Worm (Caenorhabditis elegans): Measurements from ENCODE around the gene nhr-105.

Gene nhr-105

DNA sequence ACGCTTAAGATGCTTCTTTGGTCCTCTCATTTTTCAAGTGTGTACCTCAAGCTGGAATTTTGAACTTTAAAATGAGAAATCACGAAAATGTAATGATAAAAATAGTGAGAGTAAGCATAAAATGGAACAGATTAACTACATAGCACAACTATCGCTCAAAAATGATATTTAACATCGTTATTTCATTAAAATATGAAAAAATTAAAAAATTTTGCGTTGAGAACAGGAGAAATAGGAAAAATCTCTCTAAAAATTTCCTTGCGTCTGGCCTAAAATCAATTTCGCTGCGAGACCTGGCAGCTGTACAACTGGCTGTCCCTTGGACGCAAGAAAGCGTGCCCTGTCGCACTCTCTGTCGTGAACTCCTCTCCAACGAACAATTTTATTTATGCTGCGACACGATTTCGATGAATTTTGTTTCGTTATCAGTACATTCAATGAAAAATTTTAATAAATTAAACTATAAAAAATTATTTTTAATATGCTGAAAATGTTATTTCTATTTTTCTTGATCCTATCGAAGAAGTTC is 34.7 kb downstream of the nhr-105 start, which contains the start of gene rps-4 (continued):
- TF ChIP-seq dve-1 (tag; optimal IDR thresholded peaks at IDR 0.05) (peak; percentile 26), C08G9.2 (tag; optimal IDR thresholded peaks at IDR 0.05) (no peak), F13H6.1 (tag; optimal IDR thresholded peaks at IDR 0.05) (no peak), ceh-48 (tag; optimal IDR thresholded peaks at IDR 0.05) (peak; percentile 13), rnt-1 (tag; optimal IDR thresholded peaks at IDR 0.05) (no peak), pha-2 (tag; optimal IDR thresholded peaks at IDR 0.05) (peak; percentile 23), elt-2 (tag; optimal IDR thresholded peaks at IDR 0.05) (peak; percentile 67), unc-3 (GFP tag; conservative IDR thresholded peaks at IDR 0.05) (no peak), unc-3 (tag; optimal IDR thresholded peaks at IDR 0.05) (no peak), ceh-6 (GFP tag; optimal IDR thresholded peaks at IDR 0.05) (no peak), pax-1 (tag; optimal IDR thresholded peaks at IDR 0.05) (no peak), hlh-15 (tag; optimal IDR thresholded peaks at IDR 0.05) (no peak), mec-3 (tag; optimal IDR thresholded peaks at IDR 0.05; ENCODE audit: borderline replicate concordance) (no peak), Y22D7AL.16 (tag; optimal IDR thresholded peaks at IDR 0.05) (peak; percentile 47), ceh-9 (tag; optimal IDR thresholded peaks at IDR 0.05) (no peak), fkh-10 (GFP tag; optimal IDR thresholded peaks at IDR 0.05) (no peak), unc-42 (tag; optimal IDR thresholded peaks at IDR 0.05) (peak; percentile 31), ama-1 (optimal IDR thresholded peaks at IDR 0.05) (no peak), nhr-11 (tag; optimal IDR thresholded peaks at IDR 0.05) (no peak), ceh-2 (tag; optimal IDR thresholded peaks at IDR 0.05) (no peak), pros-1 (tag; optimal IDR thresholded peaks at IDR 0.05) (no peak), ceh-24 (tag; optimal IDR thresholded peaks at IDR 0.05) (no peak), odd-2 (tag; optimal IDR thresholded peaks at IDR 0.05) (no peak), ttx-3 (tag; optimal IDR thresholded peaks at IDR 0.05) (no peak), ceh-34 (tag; optimal IDR thresholded peaks at IDR 0.05) (peak; percentile 25), gmeb-2 (tag; optimal IDR thresholded peaks at IDR 0.05) (no peak), hlh-6 (tag; optimal IDR thresholded peaks at IDR 0.05) (no peak), eyg-1 (tag; optimal IDR thresholded peaks at IDR 0.05) (no peak), dmd-4 (tag; optimal IDR thresholded peaks at IDR 0.05; ENCODE audit: borderline replicate concordance) (no peak), pat-9 (tag; optimal IDR thresholded peaks at IDR 0.05) (no peak), fkh-6 (tag; optimal IDR thresholded peaks at IDR 0.05) (no peak), tbx-2 (tag; optimal IDR thresholded peaks at IDR 0.05) (no peak), hlh-13 (GFP tag; optimal IDR thresholded peaks at IDR 0.05) (no peak), ets-4 (tag; optimal IDR thresholded peaks at IDR 0.05) (no peak), ceh-22 (tag; optimal IDR thresholded peaks at IDR 0.05) (no peak), npax-4 (tag; optimal IDR thresholded peaks at IDR 0.05) (no peak), K02D7.2 (tag; optimal IDR thresholded peaks at IDR 0.05) (no peak)

DNA sequence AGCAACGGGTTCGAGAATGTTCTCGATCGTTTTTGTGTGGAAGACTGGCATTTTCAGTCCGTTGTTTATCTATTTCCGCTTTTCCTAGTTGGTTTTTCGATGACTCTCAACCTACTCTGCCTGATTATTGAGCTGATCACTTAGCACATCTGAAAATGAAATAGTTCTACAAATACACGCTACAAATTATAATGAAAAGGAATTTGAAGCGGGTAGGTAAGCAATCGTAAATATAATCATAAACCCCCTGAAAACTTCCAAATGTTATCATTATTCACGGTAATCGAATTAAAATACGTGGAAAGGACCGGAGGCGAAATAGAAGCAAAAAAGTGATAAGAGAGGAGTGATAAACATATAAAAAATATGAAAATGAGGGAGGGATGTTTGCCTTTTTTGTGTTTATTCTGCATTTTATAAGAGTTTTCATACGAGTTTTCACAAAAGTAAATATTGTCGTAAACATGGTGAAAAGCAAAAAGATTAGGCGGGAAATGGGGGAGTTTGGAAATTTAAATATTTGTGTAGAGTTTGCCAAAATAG is 44.3 kb downstream of the nhr-105 start, which contains the start of gene deb-1:
deb-1 (minus strand) TSS at position 51 of the 543 bp plus-strand sequence.
- no peak for TF ChIP-seq pqm-1 (tag; optimal IDR thresholded peaks at IDR 0.05)
- peak; percentile 8 for TF ChIP-seq elt-2 (tag; optimal IDR thresholded peaks at IDR 0.05)

DNA sequence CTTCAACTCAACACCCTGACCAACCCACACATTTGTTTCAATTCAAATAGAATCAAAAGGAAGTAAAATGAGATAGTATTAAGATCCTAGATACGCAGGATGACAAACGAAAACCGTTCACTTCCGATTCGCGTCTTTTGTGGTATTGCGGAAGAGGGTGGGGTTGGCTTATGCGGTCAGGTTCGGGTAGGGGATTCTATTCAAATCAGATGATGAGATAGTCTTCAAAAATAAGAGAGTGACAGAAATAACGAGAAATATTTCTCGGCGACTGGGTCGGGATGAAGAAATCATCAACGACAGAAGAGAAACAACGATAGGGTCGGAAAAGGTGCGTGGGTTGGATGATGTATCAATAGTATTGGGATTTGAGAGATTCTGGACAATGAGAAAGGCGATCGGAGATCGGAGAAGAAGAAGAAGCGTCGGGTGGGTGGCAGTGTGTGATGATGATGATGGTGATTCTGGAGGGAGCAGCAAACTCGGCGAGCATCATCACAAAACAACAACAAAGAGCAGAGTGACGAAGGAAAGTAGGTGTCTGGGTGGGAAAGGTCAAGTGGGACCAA is 45.5 kb downstream of the nhr-105 start:
- TF ChIP-seq gmeb-2 (tag; optimal IDR thresholded peaks at IDR 0.05) = no peak
- no peak for TF ChIP-seq F13H6.1 (tag; optimal IDR thresholded peaks at IDR 0.05)
- peak; percentile 5 for TF ChIP-seq C08G9.2 (tag; optimal IDR thresholded peaks at IDR 0.05)
- no peak for TF ChIP-seq K09A11.1 (tag; optimal IDR thresholded peaks at IDR 0.05; ENCODE audit: insufficient read depth)
- no peak for TF ChIP-seq eyg-1 (tag; optimal IDR thresholded peaks at IDR 0.05)
- TF ChIP-seq ceh-24 (tag; optimal IDR thresholded peaks at IDR 0.05) = no peak
- peak; percentile 75 for TF ChIP-seq rnt-1 (tag; optimal IDR thresholded peaks at IDR 0.05)
- peak; percentile 34 for TF ChIP-seq ref-2 (tag; optimal IDR thresholded peaks at IDR 0.05)
- TF ChIP-seq ceh-19 (GFP tag; optimal IDR thresholded peaks at IDR 0.05) = no peak
- no peak for TF ChIP-seq dve-1 (tag; optimal IDR thresholded peaks at IDR 0.05)
- no peak for TF ChIP-seq tbx-2 (tag; optimal IDR thresholded peaks at IDR 0.05)
- TF ChIP-seq ztf-16 (tag; optimal IDR thresholded peaks at IDR 0.05) = no peak
- TF ChIP-seq nfya-1 (tag; optimal IDR thresholded peaks at IDR 0.05) = peak; percentile 31
- no peak for TF ChIP-seq sdc-2 (tag; optimal IDR thresholded peaks at IDR 0.05)
- TF ChIP-seq lim-6 (tag; optimal IDR thresholded peaks at IDR 0.05) = no peak
- no peak for TF ChIP-seq fkh-6 (tag; optimal IDR thresholded peaks at IDR 0.05)
- TF ChIP-seq pag-3 (tag; optimal IDR thresholded peaks at IDR 0.05; ENCODE audit: borderline replicate concordance) = no peak
- no peak for TF ChIP-seq npax-4 (tag; optimal IDR thresholded peaks at IDR 0.05)
- TF ChIP-seq fax-1 (tag; optimal IDR thresholded peaks at IDR 0.05) = no peak
- TF ChIP-seq hlh-30 (tag; optimal IDR thresholded peaks at IDR 0.05; ENCODE audit: insufficient read depth) = no peak
- no peak for TF ChIP-seq pha-4 (tag; optimal IDR thresholded peaks at IDR 0.05)
- TF ChIP-seq ama-1 (optimal IDR thresholded peaks at IDR 0.05) = no peak
